Fruit fly (Drosophila melanogaster): ENCODE data around the gene CG42656.

dm6 chr3R:7530184-7530821 is 37.2 kb upstream of the CG42656 start, which contains the start of the genes Rtnl2 and alphaTub84D:
- TF ChIP-seq Hr38 (GFP tag; optimal IDR thresholded peaks at IDR 0.05): no peak
- no peak for TF ChIP-seq Sox15 (GFP tag; optimal IDR thresholded peaks at IDR 0.05)
- no peak for TF ChIP-seq ss (GFP tag; optimal IDR thresholded peaks at IDR 0.05)
- no peak for TF ChIP-seq CG8632 (GFP tag; optimal IDR thresholded peaks at IDR 0.05)
- TF ChIP-seq CG8119 (GFP tag; IDR thresholded peaks at IDR 0.05): no peak
